Worm (Caenorhabditis elegans) whole organism, midembryonic: ENCODE data around the gene srx-104.

ENCODE experiments used
- T22C8.4 ChIP-seq: fragments of 200-800 bp; sonication (Bioruptor generic); IDR thresholded peaks from 2 replicates; pipeline ENCODE4 v1.3.6; 2022; ENCODE audit warnings: missing genetic modification characterization, missing compliant biosample characterization
- cog-1 ChIP-seq: sonication (generic microtip); optimal IDR thresholded peaks from 2 replicates; lab custom pipeline; 2016; ENCODE audit warnings: missing genetic modification characterization, missing compliant biosample characterization
- flt-1 ChIP-seq: fragments of 200-800 bp; sonication (Bioruptor generic); IDR thresholded peaks from 2 replicates; pipeline ENCODE4 v1.3.6; 2022; ENCODE audit warnings: missing genetic modification characterization, missing compliant biosample characterization
- klf-2 ChIP-seq: fragments of 200-800 bp; sonication (Bioruptor generic); conservative IDR thresholded peaks from 2 replicates; pipeline ENCODE4 v1.3.6; 2022; ENCODE audit warnings: missing genetic modification reagents, missing genetic modification characterization, missing compliant biosample characterization
- med-1 ChIP-seq: sonication (generic microtip); optimal IDR thresholded peaks from 2 replicates; lab custom pipeline; 2017; ENCODE audit warnings: missing genetic modification characterization, mild to moderate bottlenecking, missing compliant biosample characterization, antibody characterized with exemption, missing genetic modification reagents; ENCODE audit not compliant: insufficient read depth
- ref-1 ChIP-seq: fragments of 200-800 bp; sonication (Bioruptor generic); conservative IDR thresholded peaks from 2 replicates; pipeline ENCODE4 v1.3.6; 2022; ENCODE audit warnings: missing genetic modification reagents, missing genetic modification characterization, missing compliant biosample characterization
- tab-1 ChIP-seq: fragments of 200-800 bp; sonication (Bioruptor generic); IDR thresholded peaks from 2 replicates; pipeline ENCODE4 v1.3.6; 2022; ENCODE audit warnings: missing genetic modification characterization, missing compliant biosample characterization
- ztf-23 ChIP-seq: fragments of 200-800 bp; sonication (Bioruptor generic); IDR thresholded peaks from 2 replicates; pipeline ENCODE4 v1.3.6; 2022; ENCODE audit warnings: missing genetic modification reagents, missing genetic modification characterization, missing compliant biosample characterization
- ztf-29 ChIP-seq: fragments of 200-800 bp; sonication (Bioruptor generic); IDR thresholded peaks from 2 replicates; pipeline ENCODE4 v1.3.6; 2022; ENCODE audit warnings: missing genetic modification reagents, missing genetic modification characterization, missing compliant biosample characterization

Gene srx-104

ce11 chrII:3699591-3699990 is at the start of gene srx-104:
TSS of gene srx-104 (minus strand) at chrII:3699691.
- TF ChIP-seq tab-1 (GFP tag; lab: Robert Waterston, UW) (no peak), T22C8.4 (GFP tag; lab: Robert Waterston, UW) (no peak), klf-2 (GFP tag; lab: Robert Waterston, UW) (no peak), ztf-29 (GFP tag; lab: Robert Waterston, UW) (no peak), ref-1 (no peak), flt-1 (no peak)

ce11 chrII:3748719-3749118 is 49.2 kb upstream of the srx-104 start, which contains the start of gene fbxb-90:
TSS of gene fbxb-90 (minus strand) at chrII:3748819.
- TF ChIP-seq cog-1 = no peak
- no peak for TF ChIP-seq ztf-23
- no peak for TF ChIP-seq tab-1 (GFP tag; lab: Robert Waterston, UW)
- TF ChIP-seq ztf-29 (GFP tag; lab: Robert Waterston, UW) = no peak
- no peak for TF ChIP-seq flt-1
- no peak for TF ChIP-seq med-1 (GFP tag; lab: Kevin White, UChicago)
- no peak for TF ChIP-seq ref-1

- TF ChIP-seq T22C8.4 (GFP tag; lab: Robert Waterston, UW) (no peak), ztf-23 (no peak), ztf-29 (GFP tag; lab: Robert Waterston, UW) (no peak), cog-1 (no peak), ref-1 (no peak), tab-1 (GFP tag; lab: Robert Waterston, UW) (no peak), med-1 (GFP tag; lab: Kevin White, UChicago) (no peak), flt-1 (no peak)
Observed at ce11 chrII:3747405-3747804, 47.9 kb upstream of the srx-104 start, which contains the start of gene fbxb-92. TSS of gene fbxb-92 (minus strand) at chrII:3747505.

ce11 chrII:3743684-3744200 is 44.3 kb upstream of the srx-104 start, which contains the start of gene nta-1:
TSS of gene nta-1 (minus strand) at chrII:3743814.
- TF ChIP-seq cog-1 (no peak), ref-1 (no peak), ztf-23 (no peak), flt-1 (no peak), tab-1 (GFP tag; lab: Robert Waterston, UW) (no peak), med-1 (GFP tag; lab: Kevin White, UChicago) (no peak), ztf-29 (GFP tag; lab: Robert Waterston, UW) (no peak), T22C8.4 (GFP tag; lab: Robert Waterston, UW) (no peak), klf-2 (GFP tag; lab: Robert Waterston, UW) (no peak)

- TF ChIP-seq ztf-29 (GFP tag; lab: Robert Waterston, UW) (no peak), tab-1 (GFP tag; lab: Robert Waterston, UW) (no peak), flt-1 (no peak), cog-1 (no peak), ref-1 (no peak), med-1 (GFP tag; lab: Kevin White, UChicago) (no peak), T22C8.4 (GFP tag; lab: Robert Waterston, UW) (no peak), ztf-23 (no peak), klf-2 (GFP tag; lab: Robert Waterston, UW) (no peak)
Observed at ce11 chrII:3741584-3741983, 42.1 kb upstream of the srx-104 start, which contains the start of gene F12E12.1. TSS of gene F12E12.1 (plus strand) at chrII:3741884.

DNA sequence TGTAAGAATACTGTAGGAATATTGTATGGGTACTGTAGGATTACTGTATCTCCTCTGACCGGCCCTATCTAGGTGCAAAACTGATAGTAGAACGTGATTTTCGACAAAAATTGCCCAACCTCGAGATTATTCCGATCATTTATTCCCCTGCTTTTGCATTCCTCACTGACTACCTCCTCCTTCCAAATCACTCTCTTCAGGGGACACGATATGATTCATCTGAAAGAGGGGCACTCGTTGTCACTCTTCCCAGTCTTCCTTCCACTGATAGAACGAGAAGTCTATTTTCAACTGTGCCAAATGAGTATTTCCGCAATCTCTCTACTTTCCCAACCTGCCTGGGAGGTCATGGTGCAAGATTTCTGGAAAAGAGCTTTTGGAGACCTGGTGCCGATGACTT is 40.2 kb upstream of the srx-104 start, which contains the start of gene F12E12.2:
Gene F12E12.2, plus strand, starts transcription at position 301 of the 400 bp plus-strand sequence.
- TF ChIP-seq med-1 (GFP tag; lab: Kevin White, UChicago) (no peak), ztf-23 (no peak), klf-2 (GFP tag; lab: Robert Waterston, UW) (no peak), T22C8.4 (GFP tag; lab: Robert Waterston, UW) (no peak), ref-1 (no peak), cog-1 (no peak), tab-1 (GFP tag; lab: Robert Waterston, UW) (no peak), flt-1 (no peak), ztf-29 (GFP tag; lab: Robert Waterston, UW) (no peak)

DNA sequence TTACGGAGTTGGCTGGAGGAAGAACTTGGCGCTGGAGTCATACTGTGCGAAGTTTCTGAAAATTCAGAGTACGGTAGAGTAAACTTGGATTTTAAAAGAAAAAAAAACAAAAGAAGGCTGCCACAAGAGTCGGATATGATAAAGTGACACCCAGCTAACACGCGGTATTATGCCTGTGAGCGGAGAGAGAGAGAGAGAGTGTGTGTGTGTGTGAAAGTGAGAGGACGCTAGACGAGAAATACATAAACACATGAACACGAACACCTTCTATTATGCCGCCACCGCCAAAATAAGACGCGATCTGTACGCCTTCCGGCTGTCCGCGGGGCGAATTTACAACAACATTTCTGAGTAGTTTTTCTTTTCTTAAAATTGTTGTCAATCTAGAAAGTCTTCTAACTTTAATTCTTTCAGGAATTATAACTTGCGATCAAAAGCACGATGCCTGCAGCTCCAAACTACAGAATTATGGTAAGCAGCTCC is 37.4 kb upstream of the srx-104 start, which contains the start of gene F12E12.6:
Gene F12E12.6, minus strand, starts transcription at position 51 of the 483 bp plus-strand sequence.
- no peak for TF ChIP-seq ztf-23
- no peak for TF ChIP-seq klf-2 (GFP tag; lab: Robert Waterston, UW)
- no peak for TF ChIP-seq ref-1

- TF ChIP-seq klf-2 (GFP tag; lab: Robert Waterston, UW) = no peak
- TF ChIP-seq tab-1 (GFP tag; lab: Robert Waterston, UW) = no peak
Observed at ce11 chrII:3731723-3732122, 32.2 kb upstream of the srx-104 start, which contains the start of the genes sdz-12 and bath-31. TSS of gene sdz-12 (minus strand) at chrII:3731823. TSS of gene bath-31 (plus strand) at chrII:3731973.

DNA sequence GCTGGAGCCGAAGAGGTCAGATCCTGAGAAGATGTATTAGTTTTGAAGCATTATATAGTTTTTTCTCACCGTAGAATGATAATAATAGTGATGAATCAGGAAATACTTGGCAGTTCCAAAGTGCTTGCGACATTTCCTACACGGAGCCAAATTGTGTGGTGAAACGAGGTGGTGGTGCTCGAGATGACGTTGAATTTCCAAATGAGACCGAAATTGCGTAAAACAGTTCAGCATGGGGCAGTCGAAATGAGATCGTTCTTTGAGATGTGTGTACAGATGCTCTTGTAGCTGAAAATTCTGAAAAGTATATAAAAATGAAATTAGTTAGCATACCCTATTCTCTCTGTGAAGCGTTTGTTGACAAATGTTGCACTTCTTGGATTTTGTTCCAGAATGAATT is 28.5 kb upstream of the srx-104 start, which contains the start of gene C46E10.8:
Gene C46E10.8, minus strand, starts transcription at position 101 of the 400 bp plus-strand sequence.
- no peak for TF ChIP-seq klf-2 (GFP tag; lab: Robert Waterston, UW)
- TF ChIP-seq ref-1 = no peak
- no peak for TF ChIP-seq cog-1
- no peak for TF ChIP-seq med-1 (GFP tag; lab: Kevin White, UChicago)
- TF ChIP-seq tab-1 (GFP tag; lab: Robert Waterston, UW) = no peak
- TF ChIP-seq ztf-29 (GFP tag; lab: Robert Waterston, UW) = no peak
- TF ChIP-seq T22C8.4 (GFP tag; lab: Robert Waterston, UW) = no peak
- no peak for TF ChIP-seq ztf-23
- TF ChIP-seq flt-1 = no peak

- no peak for TF ChIP-seq med-1 (GFP tag; lab: Kevin White, UChicago)
- no peak for TF ChIP-seq T22C8.4 (GFP tag; lab: Robert Waterston, UW)
- no peak for TF ChIP-seq flt-1
- no peak for TF ChIP-seq cog-1
- TF ChIP-seq klf-2 (GFP tag; lab: Robert Waterston, UW) = no peak
Observed at ce11 chrII:3724175-3724715, 24.8 kb upstream of the srx-104 start, which contains the start of gene C46E10.1. TSS of gene C46E10.1 (plus strand) at chrII:3724225.
